Worm (Caenorhabditis elegans) whole organism, L3 larva: Measurements from ENCODE around the gene qua-1.

Source experiments
- elt-2 ChIP-seq: sonication (generic microtip); optimal IDR thresholded peaks from 2 replicates; lab custom pipeline; 2016; ENCODE audit warnings: missing genetic modification reagents, mild to moderate bottlenecking, missing genetic modification characterization, missing compliant biosample characterization
- nhr-237 ChIP-seq: fragments of 150-350 bp; optimal IDR thresholded peaks from 2 replicates; lab custom pipeline; 2014; ENCODE audit warnings: missing biosample characterization, missing genetic modification characterization

DNA sequence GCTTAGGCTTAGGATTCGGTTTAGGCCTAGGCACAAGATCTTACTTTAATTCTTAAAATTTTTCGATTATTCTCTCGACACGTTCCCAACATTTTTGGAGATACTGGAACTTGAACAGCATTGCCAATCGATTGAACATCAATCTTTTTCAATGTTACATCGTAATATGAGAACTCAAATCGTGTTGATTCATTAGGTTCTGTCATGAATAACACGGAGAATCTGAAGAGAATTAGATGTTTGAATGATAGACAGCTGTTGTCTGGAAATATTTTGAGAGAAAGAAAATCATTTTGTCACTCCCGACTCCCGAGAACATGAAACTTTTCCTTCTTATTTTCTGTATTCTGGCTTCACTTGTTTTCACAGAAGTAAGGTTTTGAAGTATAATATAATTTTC lies 29.3 kb upstream of the qua-1 start, which contains the start of gene T05C12.15:
- no peak for TF ChIP-seq nhr-237
- no peak for TF ChIP-seq elt-2 (tag; lab: Kevin White, UChicago)
